Worm (Caenorhabditis elegans): ENCODE data around the gene coh-3.

coh-3 gene

DNA sequence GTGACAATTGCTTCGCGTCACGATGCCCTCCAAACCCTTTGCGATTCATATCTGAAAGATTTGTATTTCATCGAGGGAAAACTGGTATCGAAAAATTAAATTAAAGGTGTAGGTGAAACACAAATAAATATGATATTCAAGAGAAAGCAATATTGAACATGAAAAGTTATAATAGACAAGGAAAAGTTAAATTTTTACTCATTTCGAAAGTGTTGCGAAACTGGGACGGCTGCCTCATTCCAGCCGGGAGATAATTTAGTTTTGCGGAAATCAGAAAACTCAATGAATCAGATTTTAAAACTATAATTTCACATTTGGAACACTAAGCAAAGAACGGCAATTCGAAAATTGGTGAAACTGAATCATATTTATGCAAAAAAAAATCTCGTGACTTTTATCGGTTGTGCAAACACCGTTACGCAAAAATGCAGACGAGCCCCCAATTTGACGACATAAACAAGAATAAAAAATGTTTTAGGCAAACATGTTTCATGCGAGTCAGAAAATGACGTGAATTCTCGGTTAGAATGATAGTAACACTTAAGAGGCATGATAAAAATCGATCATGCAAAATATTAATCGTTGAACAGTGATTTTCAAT lies 42.2 kb upstream of the coh-3 start, which contains the start of the genes nxf-1 and C15H11.11 (continued):
- TF ChIP-seq K11D2.4 (GFP tag; IDR thresholded peaks at IDR 0.05), result no peak
- 0 out of 2 replicates have a peak, but pooled peaks have one; percentile 13 for TF ChIP-seq pbrm-1 (GFP tag; IDR thresholded peaks at IDR 0.05)
- TF ChIP-seq hlh-26 (GFP tag; conservative IDR thresholded peaks at IDR 0.05), result no peak
- no peak for TF ChIP-seq F22D6.2 (tag; optimal IDR thresholded peaks at IDR 0.05)
- no peak for TF ChIP-seq ztf-6 (GFP tag; IDR thresholded peaks at IDR 0.05)
- peak; percentile 77 for TF ChIP-seq lsl-1 (GFP tag; optimal IDR thresholded peaks at IDR 0.05)
- no peak for TF ChIP-seq F10E7.11 (tag; optimal IDR thresholded peaks at IDR 0.05)
- no peak for TF ChIP-seq dpl-1 (GFP tag; optimal IDR thresholded peaks at IDR 0.05)
- TF ChIP-seq athp-1 (tag; optimal IDR thresholded peaks at IDR 0.05), result no peak
- TF ChIP-seq nhr-90 (tag; optimal IDR thresholded peaks at IDR 0.05), result no peak
- TF ChIP-seq attf-3 (GFP tag; conservative IDR thresholded peaks at IDR 0.05), result no peak
- peak; percentile 83 for TF ChIP-seq nhr-80 (tag; optimal IDR thresholded peaks at IDR 0.05)
- no peak for TF ChIP-seq D2030.7 (GFP tag; IDR thresholded peaks at IDR 0.05)
- no peak for TF ChIP-seq sdz-38 (tag; optimal IDR thresholded peaks at IDR 0.05)
- peak; percentile 56 for TF ChIP-seq attf-5 (GFP tag; optimal IDR thresholded peaks at IDR 0.05)
- TF ChIP-seq unc-62 (GFP tag; optimal IDR thresholded peaks at IDR 0.05), result no peak
- no peak for TF ChIP-seq chd-7 (tag; optimal IDR thresholded peaks at IDR 0.05)
- TF ChIP-seq fkh-3 (tag; optimal IDR thresholded peaks at IDR 0.05), result no peak
- peak; percentile 68 for TF ChIP-seq lin-40 (tag; optimal IDR thresholded peaks at IDR 0.05)
- no peak for TF ChIP-seq nfya-1 (tag; optimal IDR thresholded peaks at IDR 0.05; ENCODE audit: borderline replicate concordance, insufficient read depth)
- TF ChIP-seq tlf-1 (GFP tag; optimal IDR thresholded peaks at IDR 0.05), result peak; percentile 3
- peak; percentile 54; the same call in 1 of the 2 replicates for TF ChIP-seq cebp-1 (GFP tag; IDR thresholded peaks at IDR 0.05)
- TF ChIP-seq cebp-1 (tag; optimal IDR thresholded peaks at IDR 0.05), result peak; percentile 90
- TF ChIP-seq ztf-26 (tag; optimal IDR thresholded peaks at IDR 0.05), result no peak
- TF ChIP-seq nfya-2 (GFP tag; IDR thresholded peaks at IDR 0.05), result no peak
- no peak for TF ChIP-seq bed-2 (GFP tag; IDR thresholded peaks at IDR 0.05)
- no peak for TF ChIP-seq Y67H2A.10 (GFP tag; conservative IDR thresholded peaks at IDR 0.05)
- no peak for TF ChIP-seq F55B11.4 (tag; optimal IDR thresholded peaks at IDR 0.05; ENCODE audit: borderline replicate concordance, insufficient read depth)
- peak; percentile 44; the same call in 1 of the 2 replicates for TF ChIP-seq ceh-100 (GFP tag; IDR thresholded peaks at IDR 0.05)
- TF ChIP-seq dox-1 (GFP tag; IDR thresholded peaks at IDR 0.05), result peak; percentile 55
- TF ChIP-seq F39B2.1 (GFP tag; IDR thresholded peaks at IDR 0.05), result no peak
- TF ChIP-seq B0019.2 (GFP tag; conservative IDR thresholded peaks at IDR 0.05), result no peak
- 0 out of 2 replicates have a peak, but pooled peaks have one; percentile 31 for TF ChIP-seq ekl-4 (GFP tag; IDR thresholded peaks at IDR 0.05)
- no peak for TF ChIP-seq mxl-1 (tag; optimal IDR thresholded peaks at IDR 0.05)
- TF ChIP-seq hrde-1 (tag; optimal IDR thresholded peaks at IDR 0.05; ENCODE audit: borderline replicate concordance), result no peak
- TF ChIP-seq mcd-1 (GFP tag; IDR thresholded peaks at IDR 0.05), result peak; percentile 66
- TF ChIP-seq Y53G8AR.9 (GFP tag; conservative IDR thresholded peaks at IDR 0.05), result peak; percentile 63; the same call in 1 of the 2 replicates
- TF ChIP-seq pha-4 (tag; optimal IDR thresholded peaks at IDR 0.05), result no peak
- TF ChIP-seq gei-17 (GFP tag; optimal IDR thresholded peaks at IDR 0.05), result no peak
- TF ChIP-seq zim-3 (tag; optimal IDR thresholded peaks at IDR 0.05), result no peak
- TF ChIP-seq lin-26 (GFP tag; IDR thresholded peaks at IDR 0.05), result 0 out of 2 replicates have a peak, but pooled peaks have one; percentile 5
- no peak for TF ChIP-seq tbx-9 (tag; optimal IDR thresholded peaks at IDR 0.05; ENCODE audit: borderline replicate concordance)
- TF ChIP-seq madf-6 (GFP tag; IDR thresholded peaks at IDR 0.05), result 0 out of 2 replicates have a peak, but pooled peaks have one; percentile 22
- TF ChIP-seq B0035.1 (tag; optimal IDR thresholded peaks at IDR 0.05), result no peak
- no peak for TF ChIP-seq die-1 (tag; optimal IDR thresholded peaks at IDR 0.05)
- no peak for TF ChIP-seq cebp-2 (GFP tag; IDR thresholded peaks at IDR 0.05)
- TF ChIP-seq lir-1 (GFP tag; conservative IDR thresholded peaks at IDR 0.05), result no peak; the same call in 1 of the 2 replicates
- no peak for TF ChIP-seq repo-1 (tag; optimal IDR thresholded peaks at IDR 0.05)
